Worm (Caenorhabditis elegans) whole organism, L1 larva: ENCODE measurements around the gene F59A6.10.

ENCODE experiments used
- C16A3.4 ChIP-seq: fragments of 150-350 bp; optimal IDR thresholded peaks from 2 replicates; lab custom pipeline; 2014; ENCODE audit warnings: missing biosample characterization, missing genetic modification characterization
- F16B12.6 ChIP-seq: fragments of 150-350 bp; optimal IDR thresholded peaks from 2 replicates; lab custom pipeline; 2014; ENCODE audit warnings: missing biosample characterization, missing genetic modification characterization
- alr-1 ChIP-seq: fragments of 200-800 bp; sonication (Bioruptor generic); optimal IDR thresholded peaks from 2 replicates; lab custom pipeline; 2018; ENCODE audit warnings: borderline replicate concordance, mild to moderate bottlenecking, missing genetic modification characterization, missing compliant biosample characterization
- blmp-1 ChIP-seq: fragments of 150-350 bp; optimal IDR thresholded peaks from 2 replicates; lab custom pipeline; 2014; ENCODE audit warnings: missing biosample characterization, missing genetic modification characterization
- ceh-63 ChIP-seq: fragments of 200-800 bp; sonication (Bioruptor generic); optimal IDR thresholded peaks from 2 replicates; lab custom pipeline; 2018; ENCODE audit warnings: mild to moderate bottlenecking, missing genetic modification characterization, missing compliant biosample characterization
- ceh-82 ChIP-seq, 3 experiments: fragments of 150-350 bp in 1 of 3; sonication (generic microtip) in 2 of 3; optimal IDR thresholded peaks; 2 replicates each; lab custom pipeline; 2014 to 2017; ENCODE audit warnings: missing biosample characterization in 3 of 3, missing genetic modification characterization in 3 of 3
- ceh-90 ChIP-seq: sonication (generic microtip); optimal IDR thresholded peaks from 2 replicates; lab custom pipeline; 2016; ENCODE audit warnings: missing genetic modification characterization, missing compliant biosample characterization
- dpl-1 ChIP-seq, 3 experiments: fragments of 150-350 bp in 2 of 3; sonication (generic microtip) in 1 of 3; optimal IDR thresholded peaks; 2 replicates each; lab custom pipeline; 2014 to 2017; ENCODE audit warnings: missing biosample characterization in 3 of 3, missing genetic modification characterization in 3 of 3, missing genetic modification reagents in 3 of 3
- dsc-1 ChIP-seq: sonication (generic microtip); optimal IDR thresholded peaks from 2 replicates; lab custom pipeline; 2016; ENCODE audit warnings: mild to moderate bottlenecking, missing genetic modification characterization, missing compliant biosample characterization
- efl-1 ChIP-seq, 4 experiments: fragments of 150-350 bp; optimal IDR thresholded peaks in 3 of 4; peaks in 1 of 4; 1 replicate in 1 of 4; 2 replicates in 3 of 4; lab custom pipeline; 2014; ENCODE audit warnings: missing biosample characterization in 2 of 4, missing genetic modification characterization in 2 of 4, missing genetic modification reagents in 2 of 4
- efl-3 ChIP-seq: fragments of 200-800 bp; sonication (Bioruptor generic); optimal IDR thresholded peaks from 2 replicates; lab custom pipeline; 2018; ENCODE audit warnings: mild to moderate bottlenecking, missing genetic modification characterization, missing compliant biosample characterization
- egl-13 ChIP-seq: sonication (generic microtip); optimal IDR thresholded peaks from 2 replicates; lab custom pipeline; 2016; ENCODE audit warnings: missing genotype, missing genetic modification reagents, missing genetic modification characterization, missing compliant biosample characterization
- egl-27 ChIP-seq, 2 experiments: fragments of 150-350 bp in 1 of 2; sonication (generic microtip); optimal IDR thresholded peaks; 3 replicates each; lab custom pipeline; 2017 to 2018; ENCODE audit warnings: missing biosample characterization in 2 of 2, missing genetic modification characterization in 2 of 2, missing genetic modification reagents in 2 of 2
- elt-2 ChIP-seq: sonication (generic microtip); optimal IDR thresholded peaks from 2 replicates; lab custom pipeline; 2016; ENCODE audit warnings: missing genetic modification characterization, mild to moderate bottlenecking, inconsistent platforms, missing compliant biosample characterization, missing genetic modification reagents
- ets-5 ChIP-seq: fragments of 200-800 bp; sonication (Bioruptor generic); IDR thresholded peaks from 2 replicates; pipeline ENCODE4 v1.3.6; 2022; ENCODE audit warnings: missing genetic modification characterization, missing compliant biosample characterization
- fkh-4 ChIP-seq: sonication (generic microtip); optimal IDR thresholded peaks from 2 replicates; lab custom pipeline; 2016; ENCODE audit warnings: missing compliant biosample characterization, missing genetic modification characterization, borderline replicate concordance
- fkh-8 ChIP-seq: sonication (generic microtip); optimal IDR thresholded peaks from 2 replicates; lab custom pipeline; 2016; ENCODE audit warnings: mild to moderate bottlenecking, missing genetic modification characterization, missing compliant biosample characterization
- irx-1 ChIP-seq: sonication (generic microtip); optimal IDR thresholded peaks from 2 replicates; lab custom pipeline; 2016; ENCODE audit warnings: missing genetic modification characterization, missing compliant biosample characterization
- isw-1 ChIP-seq: fragments of 200-800 bp; sonication (Bioruptor generic); IDR thresholded peaks from 2 replicates; pipeline ENCODE4 v1.3.6; 2022; ENCODE audit warnings: missing genetic modification characterization, missing compliant biosample characterization
- jun-1 ChIP-seq: fragments of 150-350 bp; optimal IDR thresholded peaks from 2 replicates; lab custom pipeline; 2014; ENCODE audit warnings: missing biosample characterization, missing genetic modification reagents, missing genetic modification characterization
- lin-13 ChIP-seq: fragments of 150-350 bp; optimal IDR thresholded peaks from 2 replicates; lab custom pipeline; 2014; ENCODE audit warnings: missing biosample characterization, missing genetic modification reagents, missing genetic modification characterization
- lin-14 ChIP-seq: fragments of 200-800 bp; sonication (Bioruptor generic); optimal IDR thresholded peaks from 2 replicates; lab custom pipeline; 2018; ENCODE audit warnings: mild to moderate bottlenecking, missing genetic modification characterization, moderate library complexity, missing compliant biosample characterization
- lin-15B ChIP-seq: fragments of 150-350 bp; sonication (generic microtip); optimal IDR thresholded peaks from 3 replicates; lab custom pipeline; 2014; ENCODE audit warnings: missing biosample characterization, missing genetic modification characterization
- lin-35 ChIP-seq, 2 experiments: fragments of 150-350 bp; optimal IDR thresholded peaks; 2 replicates each; lab custom pipeline; 2014; ENCODE audit warnings: missing biosample characterization in 2 of 2, missing genetic modification characterization in 2 of 2, missing genetic modification reagents in 2 of 2
- lir-3 ChIP-seq: sonication (generic microtip); optimal IDR thresholded peaks from 2 replicates; lab custom pipeline; 2016; ENCODE audit warnings: mild to moderate bottlenecking, missing genetic modification characterization, moderate library complexity, missing compliant biosample characterization; ENCODE audit not compliant: poor library complexity
- lsy-2 ChIP-seq, 2 experiments: fragments of 150-350 bp; optimal IDR thresholded peaks; 2 replicates each; lab custom pipeline; 2014; ENCODE audit warnings: missing biosample characterization in 2 of 2, missing genetic modification characterization in 2 of 2
- mef-2 ChIP-seq: fragments of 150-350 bp; optimal IDR thresholded peaks from 2 replicates; lab custom pipeline; 2014; ENCODE audit warnings: missing biosample characterization, missing genetic modification characterization
- mep-1 ChIP-seq: fragments of 150-350 bp; optimal IDR thresholded peaks from 2 replicates; lab custom pipeline; 2014; ENCODE audit warnings: missing biosample characterization, missing genetic modification characterization
- nhr-20 ChIP-seq: sonication (generic microtip); optimal IDR thresholded peaks from 2 replicates; lab custom pipeline; 2016; ENCODE audit warnings: mild to moderate bottlenecking, missing genetic modification characterization, missing compliant biosample characterization
- nhr-237 ChIP-seq: fragments of 150-350 bp; optimal IDR thresholded peaks from 2 replicates; lab custom pipeline; 2014; ENCODE audit warnings: missing biosample characterization, missing genetic modification characterization
- nhr-28 ChIP-seq: fragments of 150-350 bp; optimal IDR thresholded peaks from 2 replicates; lab custom pipeline; 2014; ENCODE audit warnings: missing biosample characterization, missing genetic modification characterization
- nhr-47 ChIP-seq: sonication (generic microtip); optimal IDR thresholded peaks from 2 replicates; lab custom pipeline; 2016; ENCODE audit warnings: mild to moderate bottlenecking, missing genetic modification characterization, moderate library complexity, missing compliant biosample characterization
- nhr-71 ChIP-seq: sonication (generic microtip); optimal IDR thresholded peaks from 2 replicates; lab custom pipeline; 2016; ENCODE audit warnings: mild to moderate bottlenecking, missing genetic modification characterization, moderate library complexity, missing compliant biosample characterization
- nhr-84 ChIP-seq: sonication (generic microtip); optimal IDR thresholded peaks from 2 replicates; lab custom pipeline; 2017; ENCODE audit warnings: missing biosample characterization, missing genetic modification characterization
- nhr-85 ChIP-seq: sonication (generic microtip); peaks from one replicate; lab custom pipeline; 2016; ENCODE audit warnings: missing genetic modification characterization, inconsistent platforms, missing compliant biosample characterization
- pax-3 ChIP-seq: fragments of 200-800 bp; sonication (Bioruptor generic); optimal IDR thresholded peaks from 2 replicates; lab custom pipeline; 2018; ENCODE audit warnings: mild to moderate bottlenecking, missing genetic modification characterization, moderate library complexity, missing compliant biosample characterization
- rnt-1 ChIP-seq: sonication (generic microtip); optimal IDR thresholded peaks from 2 replicates; lab custom pipeline; 2016; ENCODE audit warnings: mild to moderate bottlenecking, missing genetic modification characterization, moderate library complexity, missing compliant biosample characterization
- skn-1 ChIP-seq: fragments of 150-350 bp; optimal IDR thresholded peaks from 2 replicates; lab custom pipeline; 2014; ENCODE audit warnings: missing biosample characterization, missing genetic modification characterization
- snpc-4 ChIP-seq: fragments of 150-350 bp; optimal IDR thresholded peaks from 2 replicates; lab custom pipeline; 2014; ENCODE audit warnings: missing biosample characterization, missing genetic modification characterization
- snu-23 ChIP-seq: sonication (generic microtip); optimal IDR thresholded peaks from 2 replicates; lab custom pipeline; 2016; ENCODE audit warnings: missing genetic modification characterization, missing compliant biosample characterization
- sox-4 ChIP-seq: sonication (generic microtip); optimal IDR thresholded peaks from 2 replicates; lab custom pipeline; 2016; ENCODE audit warnings: missing genetic modification characterization, missing compliant biosample characterization
- swsn-7 ChIP-seq: sonication (generic microtip); optimal IDR thresholded peaks from 2 replicates; lab custom pipeline; 2016; ENCODE audit warnings: missing genetic modification characterization, missing compliant biosample characterization
- tbx-2 ChIP-seq: sonication (generic microtip); optimal IDR thresholded peaks from 2 replicates; lab custom pipeline; 2016; ENCODE audit warnings: missing genetic modification characterization, missing compliant biosample characterization
- unc-130 ChIP-seq: fragments of 150-350 bp; optimal IDR thresholded peaks from 2 replicates; lab custom pipeline; 2017; ENCODE audit warnings: missing biosample characterization, missing genetic modification characterization, inconsistent platforms
- unc-62 ChIP-seq: fragments of 150-350 bp; optimal IDR thresholded peaks from 2 replicates; lab custom pipeline; 2014; ENCODE audit warnings: missing biosample characterization, missing genetic modification reagents, missing genetic modification characterization
- unc-86 ChIP-seq: sonication (generic microtip); optimal IDR thresholded peaks from 2 replicates; lab custom pipeline; 2016; ENCODE audit warnings: missing genetic modification characterization, missing compliant biosample characterization
- xbp-1 ChIP-seq: sonication (generic microtip); optimal IDR thresholded peaks from 2 replicates; lab custom pipeline; 2016; ENCODE audit warnings: missing genetic modification characterization, missing compliant biosample characterization
- ztf-4 ChIP-seq: fragments of 150-350 bp; optimal IDR thresholded peaks from 2 replicates; lab custom pipeline; 2014; ENCODE audit warnings: missing biosample characterization, missing genetic modification characterization

F59A6.10 gene

ce11 chrII:4992977-4993376, 10.8 kb upstream of the F59A6.10 start, which contains the start of gene pigb-1:
Gene pigb-1, minus strand, starts transcription at chrII:4993077.
- TF ChIP-seq unc-62 (GFP tag; lab: Kevin White, UChicago) (no peak), unc-130 (tag; lab: Kevin White, UChicago) (no peak), ceh-63 (GFP tag; lab: Kevin White, UChicago) (no peak), mep-1 (tag; lab: Kevin White, UChicago) (no peak), ztf-4 (no peak), nhr-47 (tag; lab: Kevin White, UChicago) (no peak), sox-4 (no peak), egl-27 (tag; optimal IDR thresholded peaks at IDR 0.05; lab: Kevin White, UChicago) (no peak), egl-13 (no peak), efl-3 (no peak), jun-1 (tag; lab: Kevin White, UChicago) (no peak), lin-13 (GFP tag; lab: Kevin White, UChicago) (no peak)

ce11 chrII:4993530-4994192, 10.1 kb upstream of the F59A6.10 start, which contains the start of the genes eif-1 and vps-24:
Gene eif-1, minus strand, starts transcription at chrII:4993580.
Gene vps-24, plus strand, starts transcription at chrII:4993998.
- TF ChIP-seq dsc-1 (tag; lab: Kevin White, UChicago): peak; percentile 30
- TF ChIP-seq lir-3 (tag; lab: Kevin White, UChicago): peak; percentile 58
- no peak for TF ChIP-seq alr-1 (tag; lab: Kevin White, UChicago)
- TF ChIP-seq tbx-2 (tag; lab: Kevin White, UChicago): peak; percentile 47
- peak; percentile 62 to 65 for TF ChIP-seq lin-35 (GFP tag; optimal IDR thresholded peaks at IDR 0.05; lab: Kevin White, UChicago)
- TF ChIP-seq lin-14: peak; percentile 49
- TF ChIP-seq egl-27 (tag; optimal IDR thresholded peaks at IDR 0.05; lab: Kevin White, UChicago): no peak
- TF ChIP-seq swsn-7 (tag; lab: Kevin White, UChicago): peak; percentile 12
- peak; percentile 29 for TF ChIP-seq snpc-4
- peak; percentile 17 for TF ChIP-seq lin-13 (GFP tag; lab: Kevin White, UChicago)
- TF ChIP-seq nhr-237 (tag; lab: Kevin White, UChicago): no peak
- TF ChIP-seq unc-86: no peak
- peak; percentile 27 for TF ChIP-seq nhr-20 (tag; lab: Kevin White, UChicago)
- TF ChIP-seq dpl-1 (GFP tag; optimal IDR thresholded peaks at IDR 0.05; lab: Kevin White, UChicago): peak; percentile 55 to 77 (median 59)
- TF ChIP-seq elt-2 (tag; lab: Kevin White, UChicago): no peak
- TF ChIP-seq mef-2 (tag; lab: Kevin White, UChicago): no peak
- peak; percentile 47 for TF ChIP-seq snu-23 (GFP tag; lab: Kevin White, UChicago)
- TF ChIP-seq efl-1 (optimal IDR thresholded peaks at IDR 0.05; lab: Kevin White, UChicago): peak; percentile 57 to 64
- peak; percentile 72 to 95 for TF ChIP-seq efl-1 (GFP tag; optimal IDR thresholded peaks at IDR 0.05 in 1 of 2; lab: Kevin White, UChicago)
- TF ChIP-seq nhr-47 (tag; lab: Kevin White, UChicago): peak; percentile 46
- peak; percentile 34 for TF ChIP-seq mep-1 (tag; lab: Kevin White, UChicago)
- peak; percentile 39; the same call in 1 of the 2 replicates for TF ChIP-seq isw-1 (GFP tag; lab: Robert Waterston, UW)
- peak; percentile 29 for TF ChIP-seq xbp-1 (tag; lab: Kevin White, UChicago)
- no peak for TF ChIP-seq nhr-84 (tag; lab: Kevin White, UChicago)
- peak; percentile 56 for TF ChIP-seq lin-15B (tag; lab: Kevin White, UChicago)
- TF ChIP-seq lsy-2 (tag; optimal IDR thresholded peaks at IDR 0.05; lab: Kevin White, UChicago): peak; percentile 53 to 74
- TF ChIP-seq nhr-28 (tag; lab: Kevin White, UChicago): no peak
- TF ChIP-seq C16A3.4: peak; percentile 30
- no peak for TF ChIP-seq ets-5 (GFP tag; lab: Robert Waterston, UW)
- TF ChIP-seq rnt-1 (tag; lab: Kevin White, UChicago): peak; percentile 65
- TF ChIP-seq irx-1 (tag; lab: Kevin White, UChicago): peak; percentile 30
- TF ChIP-seq F16B12.6 (tag; lab: Kevin White, UChicago): peak; percentile 24
- peak; percentile 55 for TF ChIP-seq nhr-71 (tag; lab: Kevin White, UChicago)
- no peak for TF ChIP-seq pax-3 (tag; lab: Kevin White, UChicago)
- TF ChIP-seq ceh-90 (tag; lab: Kevin White, UChicago): peak; percentile 62
- TF ChIP-seq skn-1: peak; percentile 2
- peak in 1 of 3 experiments; percentile 65 for TF ChIP-seq ceh-82 (tag; optimal IDR thresholded peaks at IDR 0.05; lab: Kevin White, UChicago)
- TF ChIP-seq fkh-8 (tag; lab: Kevin White, UChicago): peak; percentile 16
- TF ChIP-seq nhr-85 (tag; lab: Kevin White, UChicago): peak; percentile 64
- no peak for TF ChIP-seq fkh-4 (tag; lab: Kevin White, UChicago)
- TF ChIP-seq blmp-1 (tag; lab: Kevin White, UChicago): peak; percentile 12
